Fruit fly (Drosophila melanogaster) whole organism, prepupa: Measurements from ENCODE around the gene Atg6.
A peak's percentile ranks its signal among the peaks of the same experiment; 100 is the strongest.

Source experiments
- Blimp-1 ChIP-seq: fragments of 200-800 bp; sonication (Bioruptor generic); optimal IDR thresholded peaks from 3 replicates; lab custom pipeline; 2017; ENCODE audit warnings: missing biosample characterization, missing genetic modification characterization, mild to moderate bottlenecking, moderate library complexity, missing genetic modification reagents
- CG10631 ChIP-seq: fragments of 200-800 bp; sonication (Bioruptor generic); optimal IDR thresholded peaks from 2 replicates; lab custom pipeline; 2016; ENCODE audit warnings: missing biosample characterization, missing genetic modification characterization
- CG10669 ChIP-seq: fragments of 200-800 bp; sonication (Bioruptor generic); optimal IDR thresholded peaks from 3 replicates; lab custom pipeline; 2018; ENCODE audit warnings: missing biosample characterization, mild to moderate bottlenecking, missing genetic modification characterization, moderate library complexity
- CG11762 ChIP-seq: fragments of 200-800 bp; sonication (Bioruptor generic); optimal IDR thresholded peaks from 3 replicates; lab custom pipeline; 2016; ENCODE audit warnings: missing biosample characterization, missing genetic modification characterization; ENCODE audit not compliant: insufficient read depth
- CG11902 ChIP-seq: fragments of 200-800 bp; sonication (Bioruptor generic); optimal IDR thresholded peaks from 3 replicates; lab custom pipeline; 2016; ENCODE audit warnings: missing biosample characterization, missing genetic modification characterization
- CG15336 ChIP-seq: fragments of 200-800 bp; sonication (Bioruptor generic); IDR thresholded peaks from 2 replicates; pipeline ENCODE4 v1.3.6; 2022; ENCODE audit warnings: missing biosample characterization, missing genetic modification characterization
- CG1621 ChIP-seq: fragments of 200-800 bp; sonication (Bioruptor generic); optimal IDR thresholded peaks from 3 replicates; lab custom pipeline; 2018; ENCODE audit warnings: missing biosample characterization, mild to moderate bottlenecking, missing genetic modification characterization
- CG16779 ChIP-seq: fragments of 200-800 bp; sonication (Bioruptor generic); optimal IDR thresholded peaks from 3 replicates; lab custom pipeline; 2017; ENCODE audit warnings: missing biosample characterization, mild to moderate bottlenecking, missing genetic modification characterization
- CG3032 ChIP-seq: fragments of 200-800 bp; optimal IDR thresholded peaks from 2 replicates; lab custom pipeline; 2019; ENCODE audit warnings: missing biosample characterization, mild to moderate bottlenecking, missing genetic modification characterization, moderate library complexity
- CG31627 ChIP-seq: fragments of 200-800 bp; sonication (Bioruptor generic); optimal IDR thresholded peaks from 3 replicates; lab custom pipeline; 2016; ENCODE audit warnings: missing biosample characterization, missing genetic modification characterization
- CG34406 ChIP-seq: fragments of 200-800 bp; sonication (Bioruptor generic); optimal IDR thresholded peaks from 3 replicates; lab custom pipeline; 2016; ENCODE audit warnings: missing biosample characterization, missing genetic modification characterization
- CG3919 ChIP-seq: fragments of 200-800 bp; sonication (Bioruptor generic); optimal IDR thresholded peaks from 3 replicates; lab custom pipeline; 2016; ENCODE audit warnings: missing biosample characterization, missing genetic modification characterization
- CG4318 ChIP-seq: fragments of 200-800 bp; sonication (Bioruptor generic); optimal IDR thresholded peaks from 3 replicates; lab custom pipeline; 2017; ENCODE audit warnings: missing biosample characterization, mild to moderate bottlenecking, missing genetic modification characterization
- CG6163 ChIP-seq: fragments of 200-800 bp; sonication (Bioruptor generic); IDR thresholded peaks from 3 replicates; pipeline ENCODE4 v1.3.6; 2022; ENCODE audit warnings: missing biosample characterization, missing genetic modification characterization
- CG6276 ChIP-seq: fragments of 200-800 bp; sonication (Bioruptor generic); optimal IDR thresholded peaks from 2 replicates; lab custom pipeline; 2017; ENCODE audit warnings: missing biosample characterization, mild to moderate bottlenecking, missing genetic modification characterization
- CG6792 ChIP-seq: fragments of 200-800 bp; sonication (Bioruptor generic); optimal IDR thresholded peaks from 3 replicates; lab custom pipeline; 2016; ENCODE audit warnings: missing biosample characterization, missing genetic modification characterization
- CG6808 ChIP-seq: fragments of 200-800 bp; sonication (Bioruptor generic); optimal IDR thresholded peaks from 3 replicates; lab custom pipeline; 2017; ENCODE audit warnings: missing biosample characterization, missing genetic modification characterization, mild to moderate bottlenecking, moderate library complexity, missing genetic modification reagents
- CG6854 ChIP-seq: fragments of 200-800 bp; sonication (Bioruptor generic); optimal IDR thresholded peaks from 2 replicates; lab custom pipeline; 2017; ENCODE audit warnings: missing biosample characterization, mild to moderate bottlenecking, missing genetic modification characterization
- CG7368 ChIP-seq: fragments of 200-800 bp; sonication (Bioruptor generic); optimal IDR thresholded peaks from 3 replicates; lab custom pipeline; 2016; ENCODE audit warnings: missing biosample characterization, missing genetic modification characterization
- CG8119 ChIP-seq: fragments of 200-800 bp; sonication (Bioruptor generic); IDR thresholded peaks from 3 replicates; pipeline ENCODE4 v1.3.6; 2022; ENCODE audit warnings: missing biosample characterization, missing genetic modification characterization
- CG8319 ChIP-seq: fragments of 200-800 bp; sonication (Bioruptor generic); optimal IDR thresholded peaks from 3 replicates; lab custom pipeline; 2016; ENCODE audit warnings: missing biosample characterization, missing genetic modification characterization
- CG8632 ChIP-seq: fragments of 200-800 bp; sonication (Bioruptor generic); optimal IDR thresholded peaks from 3 replicates; lab custom pipeline; 2016; ENCODE audit warnings: missing biosample characterization, missing genetic modification characterization
- CG9139 ChIP-seq: fragments of 200-800 bp; sonication (Bioruptor generic); optimal IDR thresholded peaks from 3 replicates; lab custom pipeline; 2017; ENCODE audit warnings: missing biosample characterization, mild to moderate bottlenecking, missing genetic modification characterization
- Eip75B ChIP-seq: fragments of 200-800 bp; sonication (Bioruptor generic); optimal IDR thresholded peaks from 3 replicates; lab custom pipeline; 2016; ENCODE audit warnings: missing biosample characterization, missing genetic modification characterization
- Eip93F ChIP-seq: fragments of 200-800 bp; sonication (Bioruptor generic); optimal IDR thresholded peaks from 2 replicates; lab custom pipeline; 2016; ENCODE audit warnings: missing biosample characterization, mild to moderate bottlenecking, missing genetic modification characterization
- Ets21C ChIP-seq: fragments of 200-800 bp; sonication (Bioruptor generic); optimal IDR thresholded peaks from 3 replicates; lab custom pipeline; 2016; ENCODE audit warnings: missing biosample characterization, missing genetic modification characterization
- Ets96B ChIP-seq: fragments of 200-800 bp; optimal IDR thresholded peaks from 2 replicates; lab custom pipeline; 2019; ENCODE audit warnings: missing biosample characterization, mild to moderate bottlenecking, missing genetic modification characterization, moderate library complexity
- Hr38 ChIP-seq: sonication (Bioruptor generic); optimal IDR thresholded peaks from 2 replicates; lab custom pipeline; 2016; ENCODE audit warnings: missing biosample characterization, missing genetic modification characterization
- Hr39 ChIP-seq: fragments of 200-800 bp; sonication (Bioruptor generic); optimal IDR thresholded peaks from 2 replicates; lab custom pipeline; 2016; ENCODE audit warnings: missing biosample characterization, missing genetic modification characterization
- Hr4 ChIP-seq: fragments of 200-800 bp; sonication (Bioruptor generic); optimal IDR thresholded peaks from 3 replicates; lab custom pipeline; 2016; ENCODE audit warnings: missing biosample characterization, missing genetic modification characterization
- Lpt ChIP-seq: fragments of 200-800 bp; sonication (Bioruptor generic); optimal IDR thresholded peaks from 3 replicates; lab custom pipeline; 2016; ENCODE audit warnings: missing biosample characterization, missing genetic modification characterization
- Met ChIP-seq: fragments of 200-800 bp; sonication (Bioruptor generic); optimal IDR thresholded peaks from 3 replicates; lab custom pipeline; 2016; ENCODE audit warnings: missing biosample characterization, missing genetic modification characterization
- OdsH ChIP-seq: fragments of 200-800 bp; sonication (Bioruptor generic); optimal IDR thresholded peaks from 3 replicates; lab custom pipeline; 2016; ENCODE audit warnings: missing biosample characterization, missing genetic modification characterization
- Smox ChIP-seq: fragments of 200-800 bp; sonication (Bioruptor generic); optimal IDR thresholded peaks from 3 replicates; lab custom pipeline; 2016; ENCODE audit warnings: missing biosample characterization, missing genetic modification characterization
- Sox14 ChIP-seq: fragments of 200-800 bp; sonication (Bioruptor generic); optimal IDR thresholded peaks from 3 replicates; lab custom pipeline; 2016; ENCODE audit warnings: missing biosample characterization, missing genetic modification characterization
- Sox15 ChIP-seq: fragments of 200-800 bp; sonication (Bioruptor generic); optimal IDR thresholded peaks from 3 replicates; lab custom pipeline; 2016; ENCODE audit warnings: missing biosample characterization, missing genetic modification characterization
- achi ChIP-seq: fragments of 200-800 bp; sonication (Bioruptor generic); optimal IDR thresholded peaks from 3 replicates; lab custom pipeline; 2016; ENCODE audit warnings: missing biosample characterization, missing genetic modification characterization
- acj6 ChIP-seq: fragments of 200-800 bp; sonication (Bioruptor generic); optimal IDR thresholded peaks from 3 replicates; lab custom pipeline; 2016; ENCODE audit warnings: missing biosample characterization, missing genetic modification characterization
- cyc ChIP-seq: fragments of 200-800 bp; sonication (Bioruptor generic); optimal IDR thresholded peaks from 3 replicates; lab custom pipeline; 2016; ENCODE audit warnings: missing biosample characterization, missing genetic modification characterization
- dac ChIP-seq: fragments of 200-800 bp; sonication (Bioruptor generic); optimal IDR thresholded peaks from 2 replicates; lab custom pipeline; 2017; ENCODE audit warnings: missing biosample characterization, mild to moderate bottlenecking, missing genetic modification characterization
- dsx ChIP-seq: fragments of 200-800 bp; optimal IDR thresholded peaks from 3 replicates; lab custom pipeline; 2019; ENCODE audit warnings: missing biosample characterization, mild to moderate bottlenecking, missing genetic modification characterization, moderate library complexity; ENCODE audit not compliant: poor library complexity, severe bottlenecking
- fd59A ChIP-seq: fragments of 200-800 bp; sonication (Bioruptor generic); optimal IDR thresholded peaks from 2 replicates; lab custom pipeline; 2017; ENCODE audit warnings: missing biosample characterization, mild to moderate bottlenecking, missing genetic modification characterization, missing genetic modification reagents
- fd85E ChIP-seq: fragments of 200-800 bp; sonication (Bioruptor generic); optimal IDR thresholded peaks from 3 replicates; lab custom pipeline; 2016; ENCODE audit warnings: missing biosample characterization, missing genetic modification characterization
- fkh ChIP-seq: fragments of 200-800 bp; sonication (Bioruptor generic); optimal IDR thresholded peaks from 3 replicates; lab custom pipeline; 2017; ENCODE audit warnings: missing biosample characterization, mild to moderate bottlenecking, missing genetic modification characterization, moderate library complexity
- lz ChIP-seq: fragments of 200-800 bp; sonication (Bioruptor generic); optimal IDR thresholded peaks from 3 replicates; lab custom pipeline; 2016; ENCODE audit warnings: missing biosample characterization, missing genetic modification characterization
- net ChIP-seq: fragments of 200-800 bp; sonication (Bioruptor generic); optimal IDR thresholded peaks from 3 replicates; lab custom pipeline; 2016; ENCODE audit warnings: missing biosample characterization, missing genetic modification characterization
- pdm3 ChIP-seq: fragments of 200-800 bp; sonication (Bioruptor generic); optimal IDR thresholded peaks from 3 replicates; lab custom pipeline; 2016; ENCODE audit warnings: missing biosample characterization, missing genetic modification characterization
- salr ChIP-seq, 2 experiments: fragments of 200-800 bp; sonication (Bioruptor generic); optimal IDR thresholded peaks; 3 replicates each; lab custom pipeline; 2016 to 2018; ENCODE audit warnings: missing biosample characterization in 2 of 2, missing genetic modification characterization in 2 of 2, mild to moderate bottlenecking in 1 of 2
- spab ChIP-seq: fragments of 200-800 bp; sonication (Bioruptor generic); optimal IDR thresholded peaks from 2 replicates; lab custom pipeline; 2017; ENCODE audit warnings: missing biosample characterization, mild to moderate bottlenecking, missing genetic modification characterization, missing genetic modification reagents
- topi ChIP-seq: fragments of 200-800 bp; sonication (Bioruptor generic); optimal IDR thresholded peaks from 3 replicates; lab custom pipeline; 2016; ENCODE audit warnings: missing biosample characterization, missing genetic modification characterization
- vri ChIP-seq: fragments of 200-800 bp; sonication (Bioruptor generic); optimal IDR thresholded peaks from 3 replicates; lab custom pipeline; 2016; ENCODE audit warnings: missing biosample characterization, mild to moderate bottlenecking, missing genetic modification characterization

Atg6 gene

dm6 chr3R:24038736-24039556 is 11.6 kb downstream of the Atg6 start, which contains the start of gene Miro:
Miro (minus strand) TSS chr3R:24038847.
- no peak for TF ChIP-seq Smox (GFP tag; lab: Kevin White, UChicago)
- TF ChIP-seq Sox15 (GFP tag; lab: Kevin White, UChicago): no peak
- TF ChIP-seq Lpt (GFP tag; lab: Kevin White, UChicago): no peak
- TF ChIP-seq cyc (GFP tag; lab: Kevin White, UChicago): no peak
- TF ChIP-seq spab: no peak
- peak; percentile 25 for TF ChIP-seq CG6808 (GFP tag; lab: Kevin White, UChicago)
- TF ChIP-seq vri (GFP tag; lab: Kevin White, UChicago): peak; percentile 34
- no peak for TF ChIP-seq Ets96B (tag; lab: Kevin White, UChicago)
- no peak for TF ChIP-seq Eip93F (GFP tag; lab: Kevin White, UChicago)
- TF ChIP-seq CG3919 (GFP tag; lab: Kevin White, UChicago): peak; percentile 9
- TF ChIP-seq dac: no peak
- TF ChIP-seq topi: no peak
- no peak for TF ChIP-seq CG1621 (tag; lab: Kevin White, UChicago)
- TF ChIP-seq CG11762 (GFP tag; lab: Kevin White, UChicago): no peak
- no peak for TF ChIP-seq Ets21C (GFP tag; lab: Kevin White, UChicago)
- TF ChIP-seq CG6792 (GFP tag; lab: Kevin White, UChicago): peak; percentile 25
- no peak for TF ChIP-seq Eip75B
- no peak for TF ChIP-seq Met (GFP tag; lab: Kevin White, UChicago)
- no peak for TF ChIP-seq CG7368 (GFP tag; lab: Kevin White, UChicago)
- TF ChIP-seq CG3032 (tag; lab: Kevin White, UChicago): no peak
- no peak for TF ChIP-seq CG10631 (GFP tag; lab: Kevin White, UChicago)
- no peak for TF ChIP-seq CG6854 (GFP tag; lab: Kevin White, UChicago)
- TF ChIP-seq acj6 (GFP tag; lab: Kevin White, UChicago): no peak
- TF ChIP-seq Hr4: no peak
- TF ChIP-seq achi (GFP tag; lab: Kevin White, UChicago): peak; percentile 30
- no peak for TF ChIP-seq CG16779 (tag; lab: Kevin White, UChicago)
- no peak for TF ChIP-seq lz (GFP tag; lab: Kevin White, UChicago)
- TF ChIP-seq CG34406: peak; percentile 14
- TF ChIP-seq pdm3: peak; percentile 22
- TF ChIP-seq CG6276: no peak
- no peak for TF ChIP-seq CG4318 (GFP tag; lab: Kevin White, UChicago)
- no peak for TF ChIP-seq OdsH (GFP tag; lab: Kevin White, UChicago)
- TF ChIP-seq Hr38 (GFP tag; lab: Kevin White, UChicago): no peak
- TF ChIP-seq dsx (GFP tag; lab: Kevin White, UChicago): no peak
- TF ChIP-seq CG10669 (GFP tag; lab: Kevin White, UChicago): no peak
- peak; percentile 46; the same call in 2 of the 3 replicates for TF ChIP-seq CG6163 (GFP tag; lab: Robert Waterston, UW)
- TF ChIP-seq CG11902 (GFP tag; lab: Kevin White, UChicago): no peak
- peak; percentile 34 for TF ChIP-seq fkh (GFP tag; lab: Kevin White, UChicago)
- no peak for TF ChIP-seq fd59A
- peak; percentile 13 for TF ChIP-seq CG8632 (GFP tag; lab: Kevin White, UChicago)
- TF ChIP-seq salr (GFP tag; optimal IDR thresholded peaks at IDR 0.05; lab: Kevin White, UChicago): no peak
- no peak for TF ChIP-seq CG8119 (GFP tag; lab: Robert Waterston, UW)
- TF ChIP-seq Hr39 (GFP tag; lab: Kevin White, UChicago): no peak
- TF ChIP-seq CG8319 (GFP tag; lab: Kevin White, UChicago): no peak
- no peak for TF ChIP-seq Blimp-1 (GFP tag; lab: Kevin White, UChicago)
- no peak for TF ChIP-seq CG15336
- TF ChIP-seq CG31627: no peak
- peak; percentile 57 for TF ChIP-seq Sox14
- no peak for TF ChIP-seq net (GFP tag; lab: Kevin White, UChicago)
- no peak for TF ChIP-seq CG9139 (GFP tag; lab: Kevin White, UChicago)
- no peak for TF ChIP-seq fd85E (GFP tag; lab: Kevin White, UChicago)
